Worm (Caenorhabditis elegans) whole organism, L1 larva: Measurements from ENCODE around the gene gtf-2E2.

Experiments
- F16B12.6 ChIP-seq: fragments of 150-350 bp; optimal IDR thresholded peaks from 2 replicates; lab custom pipeline; 2014; ENCODE audit warnings: missing biosample characterization, missing genetic modification characterization
- alr-1 ChIP-seq: fragments of 200-800 bp; sonication (Bioruptor generic); optimal IDR thresholded peaks from 2 replicates; lab custom pipeline; 2018; ENCODE audit warnings: borderline replicate concordance, mild to moderate bottlenecking, missing genetic modification characterization, missing compliant biosample characterization
- aly-2 ChIP-seq: fragments of 150-350 bp; optimal IDR thresholded peaks from 2 replicates; lab custom pipeline; 2014; ENCODE audit warnings: missing biosample characterization, missing genetic modification characterization
- ceh-90 ChIP-seq: sonication (generic microtip); optimal IDR thresholded peaks from 2 replicates; lab custom pipeline; 2016; ENCODE audit warnings: missing genetic modification characterization, missing compliant biosample characterization
- ces-1 ChIP-seq: fragments of 150-350 bp; optimal IDR thresholded peaks from 2 replicates; lab custom pipeline; 2014; ENCODE audit warnings: missing biosample characterization, missing genetic modification reagents, missing genetic modification characterization
- efl-1 ChIP-seq, 4 experiments: fragments of 150-350 bp; optimal IDR thresholded peaks in 3 of 4; peaks in 1 of 4; 1 replicate in 1 of 4; 2 replicates in 3 of 4; lab custom pipeline; 2014; ENCODE audit warnings: missing biosample characterization in 2 of 4, missing genetic modification characterization in 2 of 4, missing genetic modification reagents in 2 of 4
- egl-27 ChIP-seq, 2 experiments: fragments of 150-350 bp in 1 of 2; sonication (generic microtip); optimal IDR thresholded peaks; 3 replicates each; lab custom pipeline; 2017 to 2018; ENCODE audit warnings: missing biosample characterization in 2 of 2, missing genetic modification characterization in 2 of 2, missing genetic modification reagents in 2 of 2
- elt-2 ChIP-seq: sonication (generic microtip); optimal IDR thresholded peaks from 2 replicates; lab custom pipeline; 2016; ENCODE audit warnings: missing genetic modification characterization, mild to moderate bottlenecking, inconsistent platforms, missing compliant biosample characterization, missing genetic modification reagents
- fos-1 ChIP-seq: fragments of 150-350 bp; optimal IDR thresholded peaks from 2 replicates; lab custom pipeline; 2014; ENCODE audit warnings: missing biosample characterization, missing genetic modification characterization
- grh-1 ChIP-seq: fragments of 200-800 bp; sonication (Bioruptor generic); IDR thresholded peaks from 2 replicates; pipeline ENCODE4 v1.3.6; 2022; ENCODE audit warnings: missing genetic modification reagents, missing genetic modification characterization, missing compliant biosample characterization
- hlh-4 ChIP-seq: sonication (generic microtip); optimal IDR thresholded peaks from 2 replicates; lab custom pipeline; 2016; ENCODE audit warnings: mild to moderate bottlenecking, missing genetic modification characterization, missing compliant biosample characterization
- irx-1 ChIP-seq: sonication (generic microtip); optimal IDR thresholded peaks from 2 replicates; lab custom pipeline; 2016; ENCODE audit warnings: missing genetic modification characterization, missing compliant biosample characterization
- jun-1 ChIP-seq: fragments of 150-350 bp; optimal IDR thresholded peaks from 2 replicates; lab custom pipeline; 2014; ENCODE audit warnings: missing biosample characterization, missing genetic modification reagents, missing genetic modification characterization
- lin-13 ChIP-seq: fragments of 150-350 bp; optimal IDR thresholded peaks from 2 replicates; lab custom pipeline; 2014; ENCODE audit warnings: missing biosample characterization, missing genetic modification reagents, missing genetic modification characterization
- lin-14 ChIP-seq: fragments of 200-800 bp; sonication (Bioruptor generic); optimal IDR thresholded peaks from 2 replicates; lab custom pipeline; 2018; ENCODE audit warnings: mild to moderate bottlenecking, missing genetic modification characterization, moderate library complexity, missing compliant biosample characterization
- lin-35 ChIP-seq, 2 experiments: fragments of 150-350 bp; optimal IDR thresholded peaks; 2 replicates each; lab custom pipeline; 2014; ENCODE audit warnings: missing biosample characterization in 2 of 2, missing genetic modification characterization in 2 of 2, missing genetic modification reagents in 2 of 2
- lin-39 ChIP-seq: fragments of 150-350 bp; optimal IDR thresholded peaks from 2 replicates; lab custom pipeline; 2014; ENCODE audit warnings: missing biosample characterization, missing genetic modification reagents, missing genetic modification characterization
- lsy-2 ChIP-seq, 2 experiments: fragments of 150-350 bp; optimal IDR thresholded peaks; 2 replicates each; lab custom pipeline; 2014; ENCODE audit warnings: missing biosample characterization in 2 of 2, missing genetic modification characterization in 2 of 2
- nhr-11 ChIP-seq: fragments of 150-350 bp; optimal IDR thresholded peaks from 2 replicates; lab custom pipeline; 2014; ENCODE audit warnings: missing biosample characterization, missing genetic modification characterization
- nhr-12 ChIP-seq: sonication (generic microtip); optimal IDR thresholded peaks from 2 replicates; lab custom pipeline; 2017; ENCODE audit warnings: missing biosample characterization, missing genetic modification characterization
- nhr-19 ChIP-seq: fragments of 200-800 bp; sonication (Bioruptor generic); conservative IDR thresholded peaks from 2 replicates; pipeline ENCODE4 v1.3.6; 2022; ENCODE audit warnings: missing genetic modification characterization, missing compliant biosample characterization
- nhr-77 ChIP-seq: fragments of 150-350 bp; optimal IDR thresholded peaks from 2 replicates; lab custom pipeline; 2014; ENCODE audit warnings: missing biosample characterization, missing genetic modification characterization
- nhr-84 ChIP-seq: sonication (generic microtip); optimal IDR thresholded peaks from 2 replicates; lab custom pipeline; 2017; ENCODE audit warnings: missing biosample characterization, missing genetic modification characterization
- pag-3 ChIP-seq: sonication (generic microtip); optimal IDR thresholded peaks from 2 replicates; lab custom pipeline; 2017; ENCODE audit warnings: missing genetic modification characterization, mild to moderate bottlenecking, missing compliant biosample characterization, antibody characterized with exemption, borderline replicate concordance; ENCODE audit not compliant: insufficient read depth
- pqm-1 ChIP-seq: sonication (generic microtip); optimal IDR thresholded peaks from 3 replicates; lab custom pipeline; 2017; ENCODE audit warnings: missing biosample characterization, missing genetic modification characterization
- sox-4 ChIP-seq: sonication (generic microtip); optimal IDR thresholded peaks from 2 replicates; lab custom pipeline; 2016; ENCODE audit warnings: missing genetic modification characterization, missing compliant biosample characterization
- swsn-7 ChIP-seq: sonication (generic microtip); optimal IDR thresholded peaks from 2 replicates; lab custom pipeline; 2016; ENCODE audit warnings: missing genetic modification characterization, missing compliant biosample characterization
- unc-62 ChIP-seq: fragments of 150-350 bp; optimal IDR thresholded peaks from 2 replicates; lab custom pipeline; 2014; ENCODE audit warnings: missing biosample characterization, missing genetic modification reagents, missing genetic modification characterization
- unc-86 ChIP-seq: sonication (generic microtip); optimal IDR thresholded peaks from 2 replicates; lab custom pipeline; 2016; ENCODE audit warnings: missing genetic modification characterization, missing compliant biosample characterization
- vab-15 ChIP-seq: sonication (generic microtip); optimal IDR thresholded peaks from 2 replicates; lab custom pipeline; 2017; ENCODE audit warnings: missing genotype, mild to moderate bottlenecking, missing genetic modification characterization, missing compliant biosample characterization
- xbp-1 ChIP-seq: sonication (generic microtip); optimal IDR thresholded peaks from 2 replicates; lab custom pipeline; 2016; ENCODE audit warnings: missing genetic modification characterization, missing compliant biosample characterization
- zip-4 ChIP-seq: fragments of 200-800 bp; sonication (Bioruptor generic); optimal IDR thresholded peaks from 2 replicates; lab custom pipeline; 2018; ENCODE audit warnings: mild to moderate bottlenecking, missing genetic modification characterization, moderate library complexity, missing compliant biosample characterization
- ztf-11 ChIP-seq, 2 experiments: sonication (generic microtip); optimal IDR thresholded peaks; 2 replicates each; lab custom pipeline; 2016 to 2017; ENCODE audit warnings: missing genetic modification characterization in 2 of 2, missing biosample characterization in 1 of 2, missing compliant biosample characterization in 1 of 2

gtf-2E2 gene

ce11 chrII:11577861-11578260 is 35.6 kb upstream of the gtf-2E2 start:
- TF ChIP-seq pqm-1 (tag; lab: Kevin White, UChicago) (no peak), vab-15 (tag; lab: Kevin White, UChicago) (no peak), alr-1 (no peak), elt-2 (tag; lab: Kevin White, UChicago) (no peak), nhr-12 (tag; lab: Kevin White, UChicago) (no peak), fos-1 (tag; lab: Kevin White, UChicago) (no peak), sox-4 (no peak)

ce11 chrII:11577397-11577796 is 35.1 kb upstream of the gtf-2E2 start, which contains the start of gene pcs-1:
Gene pcs-1 (minus strand): TSS chrII:11577740.
- peak; percentile 27 for TF ChIP-seq lin-14 (GFP tag; lab: Kevin White, UChicago)
- TF ChIP-seq pag-3 (tag; lab: Kevin White, UChicago), result no peak

- TF ChIP-seq swsn-7 (tag; lab: Kevin White, UChicago) (no peak), irx-1 (no peak), nhr-11 (tag; lab: Kevin White, UChicago) (no peak), unc-62 (GFP tag; lab: Kevin White, UChicago) (no peak), ztf-11 (tag; optimal IDR thresholded peaks at IDR 0.05; lab: Kevin White, UChicago) (no peak), egl-27 (tag; optimal IDR thresholded peaks at IDR 0.05; lab: Kevin White, UChicago) (no peak), ceh-90 (tag; lab: Kevin White, UChicago) (no peak), lin-35 (GFP tag; optimal IDR thresholded peaks at IDR 0.05; lab: Kevin White, UChicago) (no peak), grh-1 (GFP tag; lab: Robert Waterston, UW) (no peak), zip-4 (GFP tag; lab: Kevin White, UChicago) (no peak), jun-1 (tag; lab: Kevin White, UChicago) (no peak), xbp-1 (tag; lab: Kevin White, UChicago) (no peak), fos-1 (tag; lab: Kevin White, UChicago) (no peak), lsy-2 (tag; optimal IDR thresholded peaks at IDR 0.05; lab: Kevin White, UChicago) (no peak), F16B12.6 (tag; lab: Kevin White, UChicago) (no peak), nhr-19 (GFP tag; lab: Robert Waterston, UW) (no peak), nhr-84 (tag; lab: Kevin White, UChicago) (no peak), hlh-4 (tag; lab: Kevin White, UChicago) (no peak), lin-39 (tag; lab: Kevin White, UChicago) (no peak), lin-13 (GFP tag; lab: Kevin White, UChicago) (no peak)
Measured at ce11 chrII:11572944-11573343, 30.6 kb upstream of the gtf-2E2 start, which contains the start of gene F54D5.2. Gene F54D5.2 (plus strand): TSS chrII:11573180.

DNA sequence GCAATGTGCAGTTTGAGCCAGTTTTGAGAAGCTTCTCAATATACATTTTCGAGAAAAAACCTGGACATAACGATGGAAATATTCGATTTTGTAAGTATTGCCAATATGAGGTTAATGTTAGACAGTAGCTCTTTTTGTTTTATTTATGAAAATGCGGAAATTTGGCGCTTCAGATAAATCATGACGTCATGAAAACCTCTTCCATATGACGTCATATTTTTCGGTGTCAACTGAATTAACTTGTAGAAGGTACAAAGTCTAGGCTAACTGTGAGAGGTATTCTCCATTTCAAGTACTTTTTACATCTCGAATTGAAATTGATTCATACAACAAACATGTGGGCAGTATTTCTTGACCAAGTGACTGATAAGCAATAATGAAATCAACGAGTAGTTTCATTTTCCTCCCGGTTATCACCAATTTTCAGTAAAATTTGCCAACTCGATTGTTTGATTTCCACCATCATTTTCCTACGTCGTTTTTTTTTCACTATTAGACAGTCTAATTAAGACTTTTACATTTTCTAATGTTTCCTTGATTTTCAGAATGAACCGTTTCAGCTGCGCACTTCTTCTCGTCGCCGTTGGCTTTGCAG is 29.1 kb upstream of the gtf-2E2 start, which contains the start of gene F54D5.3:
TSS of gene F54D5.3 (plus strand) at position 546 of the 595 bp plus-strand sequence.
- TF ChIP-seq egl-27 (tag; optimal IDR thresholded peaks at IDR 0.05; lab: Kevin White, UChicago) (no peak), elt-2 (tag; lab: Kevin White, UChicago) (peak; percentile 30), ces-1 (no peak), efl-1 (optimal IDR thresholded peaks at IDR 0.05; lab: Kevin White, UChicago) (no peak), efl-1 (GFP tag; optimal IDR thresholded peaks at IDR 0.05 in 1 of 2; lab: Kevin White, UChicago) (peak in 1 of 2 experiments; percentile 14), lin-35 (GFP tag; optimal IDR thresholded peaks at IDR 0.05; lab: Kevin White, UChicago) (peak in 1 of 2 experiments; percentile 5), sox-4 (no peak), nhr-77 (tag; lab: Kevin White, UChicago) (no peak), unc-86 (tag; lab: Kevin White, UChicago) (no peak), aly-2 (no peak)
